Worm (Caenorhabditis elegans) whole organism, L4/young adult: ENCODE measurements around the gene mtm-9.

Source experiments
- W03F9.2 ChIP-seq: fragments of 150-350 bp; optimal IDR thresholded peaks from 2 replicates; lab custom pipeline; 2014; ENCODE audit warnings: missing biosample characterization, missing genetic modification characterization
- dao-5 ChIP-seq: sonication (generic microtip); optimal IDR thresholded peaks from 2 replicates; lab custom pipeline; 2016; ENCODE audit warnings: missing genotype, missing genetic modification characterization, moderate library complexity, missing compliant biosample characterization
- him-1 ChIP-seq: sonication (generic microtip); optimal IDR thresholded peaks from 2 replicates; lab custom pipeline; 2016; ENCODE audit warnings: missing genotype, missing genetic modification reagents, missing genetic modification characterization, missing compliant biosample characterization

ce11 chrV:3711544-3711943 lies 31.8 kb upstream of the mtm-9 start:
- no peak for TF ChIP-seq him-1 (tag; lab: Kevin White, UChicago)
- no peak for TF ChIP-seq dao-5
- TF ChIP-seq W03F9.2 (tag; lab: Kevin White, UChicago) = no peak
